Fruit fly (Drosophila melanogaster) whole organism, embryonic: Measurements from ENCODE around the gene CG8281.

Source experiments
- Atf3 ChIP-seq: fragments of 200-800 bp; sonication (Bioruptor generic); optimal IDR thresholded peaks from 3 replicates; lab custom pipeline; 2016; ENCODE audit warnings: missing biosample characterization, missing genetic modification characterization
- BEAF-32 ChIP-seq: fragments of 200-800 bp; sonication (Bioruptor generic); optimal IDR thresholded peaks from 3 replicates; lab custom pipeline; 2017; ENCODE audit warnings: missing biosample characterization, missing genetic modification characterization, mild to moderate bottlenecking, moderate library complexity, missing genetic modification reagents
- CG10267 ChIP-seq: fragments of 200-800 bp; sonication (Bioruptor generic); optimal IDR thresholded peaks from 2 replicates; lab custom pipeline; 2018; ENCODE audit warnings: missing biosample characterization, mild to moderate bottlenecking, missing genetic modification characterization, moderate library complexity
- CG13287 ChIP-seq: fragments of 200-800 bp; sonication (Bioruptor generic); IDR thresholded peaks from 2 replicates; pipeline ENCODE4 v1.3.6; 2022; ENCODE audit warnings: missing biosample characterization, missing genetic modification characterization; ENCODE audit not compliant: partially characterized antibody
- CG15696 ChIP-seq: fragments of 200-800 bp; sonication (Bioruptor generic); optimal IDR thresholded peaks from 2 replicates; lab custom pipeline; 2019; ENCODE audit warnings: missing biosample characterization, mild to moderate bottlenecking, missing genetic modification characterization, moderate library complexity
- CG1603 ChIP-seq: fragments of 200-800 bp; sonication (Bioruptor generic); optimal IDR thresholded peaks from 2 replicates; lab custom pipeline; 2019; ENCODE audit warnings: missing biosample characterization, mild to moderate bottlenecking, missing genetic modification characterization, moderate library complexity
- CG16813 ChIP-seq: fragments of 200-800 bp; sonication (Bioruptor generic); IDR thresholded peaks from 3 replicates; pipeline ENCODE4 v1.3.6; 2022; ENCODE audit warnings: missing biosample characterization, missing genetic modification characterization; ENCODE audit not compliant: partially characterized antibody
- CG2116 ChIP-seq: fragments of 200-800 bp; sonication (Bioruptor generic); optimal IDR thresholded peaks from 3 replicates; lab custom pipeline; 2018; ENCODE audit warnings: missing biosample characterization, mild to moderate bottlenecking, missing genetic modification characterization
- CG4404 ChIP-seq: fragments of 200-800 bp; sonication (Bioruptor generic); IDR thresholded peaks from 2 replicates; pipeline ENCODE4 v1.3.6; 2022; ENCODE audit warnings: missing biosample characterization, missing genetic modification characterization
- CG6791 ChIP-seq: fragments of 200-800 bp; sonication (Bioruptor generic); IDR thresholded peaks from 3 replicates; pipeline ENCODE4 v1.3.6; 2022; ENCODE audit warnings: missing biosample characterization, missing genetic modification characterization; ENCODE audit not compliant: partially characterized antibody
- CG8281 ChIP-seq: fragments of 200-800 bp; sonication (Bioruptor generic); optimal IDR thresholded peaks from 2 replicates; lab custom pipeline; 2018; ENCODE audit warnings: missing biosample characterization, mild to moderate bottlenecking, missing genetic modification characterization, moderate library complexity
- CG8290 ChIP-seq, 3 experiments: fragments of 200-800 bp; sonication (Bioruptor generic); optimal IDR thresholded peaks; 2 replicates each; lab custom pipeline; 2016 to 2019; ENCODE audit warnings: missing biosample characterization in 3 of 3, missing genetic modification characterization in 3 of 3, mild to moderate bottlenecking in 2 of 3, moderate library complexity in 1 of 3
- CG9797 ChIP-seq: fragments of 200-800 bp; sonication (Bioruptor generic); optimal IDR thresholded peaks from 3 replicates; lab custom pipeline; 2018; ENCODE audit warnings: missing biosample characterization, mild to moderate bottlenecking, missing genetic modification characterization
- CoRest ChIP-seq: fragments of 200-800 bp; sonication (Bioruptor generic); optimal IDR thresholded peaks from 3 replicates; lab custom pipeline; 2018; ENCODE audit warnings: missing biosample characterization, mild to moderate bottlenecking, missing genetic modification characterization, moderate library complexity
- Dbx ChIP-seq: fragments of 200-800 bp; sonication (Bioruptor generic); IDR thresholded peaks from 3 replicates; pipeline ENCODE4 v1.3.6; 2022; ENCODE audit warnings: missing biosample characterization, missing genetic modification characterization
- Dip3 ChIP-seq: fragments of 200-800 bp; sonication (Bioruptor generic); optimal IDR thresholded peaks from 3 replicates; lab custom pipeline; 2016; ENCODE audit warnings: missing biosample characterization, missing genetic modification characterization
- Dll ChIP-seq: fragments of 200-800 bp; sonication (Bioruptor generic); IDR thresholded peaks from 4 replicates; pipeline ENCODE4 v1.3.6; 2022; ENCODE audit warnings: missing biosample characterization, missing genetic modification characterization; ENCODE audit not compliant: partially characterized antibody
- Doc3 ChIP-seq: fragments of 200-800 bp; sonication (Bioruptor generic); IDR thresholded peaks from 3 replicates; pipeline ENCODE4 v1.3.6; 2022; ENCODE audit warnings: missing biosample characterization, missing genetic modification characterization; ENCODE audit not compliant: partially characterized antibody
- Dp ChIP-seq: fragments of 200-800 bp; sonication (Bioruptor generic); optimal IDR thresholded peaks from 2 replicates; lab custom pipeline; 2018; ENCODE audit warnings: missing biosample characterization, mild to moderate bottlenecking, missing genetic modification characterization, moderate library complexity
- Dref ChIP-seq: fragments of 200-800 bp; sonication (Bioruptor generic); IDR thresholded peaks from 2 replicates; pipeline ENCODE4 v1.3.6; 2022; ENCODE audit warnings: missing biosample characterization, missing genetic modification characterization
- E2f2 ChIP-seq: fragments of 200-800 bp; sonication (Bioruptor generic); IDR thresholded peaks from 2 replicates; pipeline ENCODE4 v1.3.6; 2022; ENCODE audit warnings: missing biosample characterization, missing genetic modification characterization
- Ets65A ChIP-seq: fragments of 200-800 bp; sonication (Bioruptor generic); peaks from one replicate; lab custom pipeline; 2016; ENCODE audit warnings: missing biosample characterization, missing genetic modification characterization
- Ets97D ChIP-seq: fragments of 200-800 bp; sonication (Bioruptor generic); optimal IDR thresholded peaks from 3 replicates; lab custom pipeline; 2016; ENCODE audit warnings: missing biosample characterization, missing genetic modification characterization
- HmgD ChIP-seq: fragments of 200-800 bp; sonication (Bioruptor generic); optimal IDR thresholded peaks from 3 replicates; lab custom pipeline; 2016; ENCODE audit warnings: missing biosample characterization, missing genetic modification characterization
- Lhr ChIP-seq: fragments of 200-800 bp; sonication (Bioruptor generic); optimal IDR thresholded peaks from 3 replicates; lab custom pipeline; 2017; ENCODE audit warnings: mild to moderate bottlenecking, missing biosample characterization, missing genetic modification reagents, missing genetic modification characterization
- Myb ChIP-seq: fragments of 200-800 bp; sonication (Bioruptor generic); optimal IDR thresholded peaks from 2 replicates; lab custom pipeline; 2016; ENCODE audit warnings: missing biosample characterization, missing genetic modification characterization
- Neu2 ChIP-seq: fragments of 200-800 bp; sonication (Bioruptor generic); optimal IDR thresholded peaks from 3 replicates; lab custom pipeline; 2016; ENCODE audit warnings: missing biosample characterization, missing genetic modification characterization, borderline replicate concordance
- Opbp ChIP-seq: fragments of 200-800 bp; sonication (Bioruptor generic); IDR thresholded peaks from 3 replicates; pipeline ENCODE4 v1.3.6; 2022; ENCODE audit warnings: missing biosample characterization, missing genetic modification characterization; ENCODE audit not compliant: partially characterized antibody
- Rx ChIP-seq: fragments of 200-800 bp; sonication (Bioruptor generic); IDR thresholded peaks from 2 replicates; pipeline ENCODE4 v1.3.6; 2022; ENCODE audit warnings: missing biosample characterization, missing genetic modification characterization
- Scr ChIP-seq: fragments of 200-800 bp; sonication (Bioruptor generic); IDR thresholded peaks from 2 replicates; pipeline ENCODE4 v1.3.6; 2022; ENCODE audit warnings: missing biosample characterization, missing genetic modification characterization; ENCODE audit not compliant: partially characterized antibody
- Sry-δ ChIP-seq: fragments of 200-800 bp; sonication (Bioruptor generic); optimal IDR thresholded peaks from 2 replicates; lab custom pipeline; 2016; ENCODE audit warnings: missing biosample characterization, missing genetic modification characterization
- amos ChIP-seq: fragments of 200-800 bp; sonication (Bioruptor generic); IDR thresholded peaks from 2 replicates; pipeline ENCODE4 v1.3.6; 2022; ENCODE audit warnings: missing biosample characterization, missing genetic modification characterization; ENCODE audit not compliant: partially characterized antibody
- bbx ChIP-seq: fragments of 200-800 bp; sonication (Bioruptor generic); IDR thresholded peaks from 2 replicates; pipeline ENCODE4 v1.3.6; 2022; ENCODE audit warnings: missing biosample characterization, missing genetic modification characterization; ENCODE audit not compliant: partially characterized antibody
- bowl ChIP-seq: fragments of 200-800 bp; sonication (Bioruptor generic); IDR thresholded peaks from 2 replicates; pipeline ENCODE4 v1.3.6; 2022; ENCODE audit warnings: missing biosample characterization, missing genetic modification characterization
- crp ChIP-seq, 2 experiments: fragments of 200-800 bp; sonication (Bioruptor generic); optimal IDR thresholded peaks; 2 replicates in 1 of 2; 3 replicates in 1 of 2; lab custom pipeline; 2017; ENCODE audit warnings: missing biosample characterization in 2 of 2, missing genetic modification characterization in 2 of 2, mild to moderate bottlenecking in 1 of 2, moderate library complexity in 1 of 2
- emc ChIP-seq: fragments of 200-800 bp; sonication (Bioruptor generic); optimal IDR thresholded peaks from 2 replicates; lab custom pipeline; 2016; ENCODE audit warnings: missing biosample characterization, missing genetic modification characterization
- gfzf ChIP-seq: fragments of 200-800 bp; sonication (Bioruptor generic); optimal IDR thresholded peaks from 2 replicates; lab custom pipeline; 2016; ENCODE audit warnings: missing biosample characterization, mild to moderate bottlenecking, missing genetic modification characterization, moderate library complexity
- inv ChIP-seq: fragments of 200-800 bp; sonication (Bioruptor generic); IDR thresholded peaks from 2 replicates; pipeline ENCODE4 v1.3.6; 2022; ENCODE audit warnings: missing biosample characterization, missing genetic modification characterization; ENCODE audit not compliant: partially characterized antibody
- knrl ChIP-seq: fragments of 200-800 bp; sonication (Bioruptor generic); IDR thresholded peaks from 3 replicates; pipeline ENCODE4 v1.3.6; 2022; ENCODE audit warnings: missing biosample characterization, missing genetic modification characterization; ENCODE audit not compliant: partially characterized antibody
- pzg ChIP-seq: fragments of 200-800 bp; sonication (Bioruptor generic); optimal IDR thresholded peaks from 3 replicates; lab custom pipeline; 2018; ENCODE audit warnings: missing biosample characterization, mild to moderate bottlenecking, missing genetic modification characterization, moderate library complexity
- stwl ChIP-seq: fragments of 200-800 bp; sonication (Bioruptor generic); optimal IDR thresholded peaks from 3 replicates; lab custom pipeline; 2018; ENCODE audit warnings: missing biosample characterization, mild to moderate bottlenecking, missing genetic modification characterization, moderate library complexity
- tio ChIP-seq: fragments of 200-800 bp; sonication (Bioruptor generic); optimal IDR thresholded peaks from 2 replicates; lab custom pipeline; 2017; ENCODE audit warnings: missing biosample characterization, missing genetic modification characterization, inconsistent platforms
- wdn ChIP-seq: fragments of 200-800 bp; sonication (Bioruptor generic); IDR thresholded peaks from 2 replicates; pipeline ENCODE4 v1.3.6; 2022; ENCODE audit warnings: missing biosample characterization, missing genetic modification characterization
- wor ChIP-seq: fragments of 200-800 bp; sonication (Bioruptor generic); IDR thresholded peaks from 2 replicates; pipeline ENCODE4 v1.3.6; 2022; ENCODE audit warnings: missing biosample characterization, missing genetic modification characterization

CG8281 gene

dm6 chr3L:7915808-7916619 lies 3.8 kb downstream of the CG8281 start:
- TF ChIP-seq CG4404 (no peak), CG6791 (GFP tag; lab: Robert Waterston, UW) (peak; percentile 55; the same call in 1 of the 3 replicates), bowl (GFP tag; lab: Robert Waterston, UW) (no peak), Ets97D (GFP tag; lab: Kevin White, UChicago) (peak; percentile 7), bbx (GFP tag; lab: Robert Waterston, UW) (0 out of 2 replicates have a peak, but pooled peaks have one; percentile 32), wor (no peak), pzg (GFP tag; lab: Kevin White, UChicago) (peak; percentile 41), crp (GFP tag; optimal IDR thresholded peaks at IDR 0.05; lab: Kevin White, UChicago) (peak in 1 of 2 experiments; percentile 50), CG2116 (GFP tag; lab: Kevin White, UChicago) (peak; percentile 28), Rx (GFP tag; lab: Robert Waterston, UW) (no peak), Neu2 (no peak), Dip3 (GFP tag; lab: Kevin White, UChicago) (no peak), CG8281 (tag; lab: Kevin White, UChicago) (peak; percentile 55), CoRest (tag; lab: Kevin White, UChicago) (peak; percentile 83), CG16813 (GFP tag; lab: Robert Waterston, UW) (peak; percentile 53; the same call in 2 of the 3 replicates), amos (GFP tag; lab: Robert Waterston, UW) (peak; percentile 41; the same call in 1 of the 2 replicates), CG15696 (tag; lab: Kevin White, UChicago) (no peak), HmgD (no peak), CG8290 (GFP tag; optimal IDR thresholded peaks at IDR 0.05; lab: Kevin White, UChicago) (peak; percentile 63), CG8290 (tag; optimal IDR thresholded peaks at IDR 0.05; lab: Kevin White, UChicago) (peak; percentile 29 to 53), CG1603 (peak; percentile 12), Doc3 (peak; percentile 53; the same call in 2 of the 3 replicates), E2f2 (GFP tag; lab: Robert Waterston, UW) (peak; percentile 64), Scr (GFP tag; lab: Robert Waterston, UW) (peak; percentile 38), stwl (tag; lab: Kevin White, UChicago) (peak; percentile 98), inv (GFP tag; lab: Robert Waterston, UW) (0 out of 2 replicates have a peak, but pooled peaks have one; percentile 28), Dll (peak; percentile 62), BEAF-32 (GFP tag; lab: Kevin White, UChicago) (peak; percentile 23), gfzf (GFP tag; lab: Kevin White, UChicago) (peak; percentile 70), Lhr (peak; percentile 48), wdn (no peak), emc (no peak), Myb (GFP tag; lab: Kevin White, UChicago) (peak; percentile 91), Opbp (GFP tag; lab: Robert Waterston, UW) (0 out of 3 replicates have a peak, but pooled peaks have one; percentile 13), Atf3 (GFP tag; lab: Kevin White, UChicago) (no peak), Dref (GFP tag; lab: Robert Waterston, UW) (peak; percentile 35; the same call in 1 of the 2 replicates), CG10267 (tag; lab: Kevin White, UChicago) (peak; percentile 68), Ets65A (peak; percentile 18), Sry-δ (GFP tag; lab: Kevin White, UChicago) (peak; percentile 12), knrl (GFP tag; lab: Robert Waterston, UW) (peak; percentile 21; the same call in 1 of the 3 replicates), Dbx (GFP tag; lab: Robert Waterston, UW) (no peak), Dp (peak; percentile 57), CG13287 (GFP tag; lab: Robert Waterston, UW) (peak; percentile 19; the same call in 1 of the 2 replicates), tio (GFP tag; lab: Kevin White, UChicago) (no peak), CG9797 (GFP tag; lab: Kevin White, UChicago) (peak; percentile 24)
